ENCODE assay signal across 6 worm cellular contexts in the genomic region with DNA sequence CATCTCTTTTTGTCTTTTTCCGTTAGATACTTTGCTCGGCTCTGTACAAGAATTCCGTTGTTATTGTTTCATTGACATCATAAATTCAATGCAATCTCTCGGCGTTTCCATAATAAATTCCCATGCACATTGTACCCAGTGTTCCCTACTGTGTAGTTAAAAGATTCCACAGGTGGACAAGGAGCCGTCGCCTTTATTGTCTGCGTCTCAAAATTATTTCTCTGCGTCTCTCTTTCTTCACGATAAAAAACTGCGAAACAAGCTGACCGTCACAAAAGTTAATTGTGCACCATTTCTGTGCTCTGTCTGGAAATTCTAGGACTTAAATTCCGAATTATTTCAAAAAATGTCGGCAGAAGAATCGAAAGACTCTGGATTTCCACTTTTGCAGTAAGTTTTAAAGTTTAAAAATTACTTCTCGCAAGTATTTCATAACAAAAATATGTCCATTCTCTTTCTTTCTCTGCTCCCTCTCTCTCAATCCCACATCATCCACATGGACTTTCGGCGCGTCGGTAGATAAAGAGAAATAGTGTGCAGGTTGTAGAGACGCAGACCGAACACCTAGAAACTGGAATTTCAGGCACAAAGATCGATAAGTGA.
TF ChIP-seq lines count a peak whose summit lies in the region.

No protein-coding gene starts in this region.

TF ChIP-seq in whole organism, L1 larva, 84 proteins besides CTCF, POLR2A, EP300 and RAD21 (continues in another document):
- TF ChIP-seq ceh-63 (GFP tag; optimal IDR thresholded peaks at IDR 0.05; lab: Kevin White, UChicago) (no peak), tlp-1 (tag; optimal IDR thresholded peaks at IDR 0.05; lab: Kevin White, UChicago) (no peak), nhr-19 (GFP tag; conservative IDR thresholded peaks at IDR 0.05; lab: Robert Waterston, UW) (0 out of 2 replicates have a peak, but pooled peaks have one; percentile 12), dpl-1 (GFP tag; optimal IDR thresholded peaks at IDR 0.05; lab: Kevin White, UChicago) (peak in 1 of 3 experiments; percentile 21), mep-1 (tag; optimal IDR thresholded peaks at IDR 0.05; lab: Kevin White, UChicago) (peak; percentile 3), nhr-47 (tag; optimal IDR thresholded peaks at IDR 0.05; lab: Kevin White, UChicago) (no peak), pqm-1 (tag; optimal IDR thresholded peaks at IDR 0.05; lab: Kevin White, UChicago) (no peak), fkh-4 (tag; optimal IDR thresholded peaks at IDR 0.05; lab: Kevin White, UChicago; ENCODE audit: borderline replicate concordance) (no peak), lin-15B (tag; optimal IDR thresholded peaks at IDR 0.05; lab: Kevin White, UChicago) (no peak), ceh-88 (GFP tag; IDR thresholded peaks at IDR 0.05; lab: Robert Waterston, UW) (no peak), sox-4 (tag; optimal IDR thresholded peaks at IDR 0.05; lab: Kevin White, UChicago) (no peak), egl-13 (tag; optimal IDR thresholded peaks at IDR 0.05; lab: Kevin White, UChicago) (no peak), ceh-82 (tag; optimal IDR thresholded peaks at IDR 0.05; lab: Kevin White, UChicago) (no peak), swsn-7 (tag; optimal IDR thresholded peaks at IDR 0.05; lab: Kevin White, UChicago) (no peak)

TF ChIP-seq in whole organism, L2 larva, 48 proteins besides CTCF, POLR2A, EP300 and RAD21 (continues in another document):
- TF ChIP-seq ceh-82 (tag; optimal IDR thresholded peaks at IDR 0.05; lab: Kevin White, UChicago) (no peak), nhr-10 (tag; optimal IDR thresholded peaks at IDR 0.05; lab: Kevin White, UChicago) (no peak), sem-4 (tag; optimal IDR thresholded peaks at IDR 0.05; lab: Kevin White, UChicago) (no peak), dmd-4 (tag; optimal IDR thresholded peaks at IDR 0.05; lab: Kevin White, UChicago) (no peak), aly-2 (tag; optimal IDR thresholded peaks at IDR 0.05; lab: Kevin White, UChicago) (no peak), nhr-237 (tag; optimal IDR thresholded peaks at IDR 0.05; lab: Kevin White, UChicago) (no peak), lsy-2 (tag; optimal IDR thresholded peaks at IDR 0.05; lab: Kevin White, UChicago) (peak; percentile 21 to 39), mdl-1 (tag; optimal IDR thresholded peaks at IDR 0.05; lab: Kevin White, UChicago) (no peak), gmeb-1 (tag; optimal IDR thresholded peaks at IDR 0.05; lab: Kevin White, UChicago) (peak; percentile 26), nhr-6 (tag; optimal IDR thresholded peaks at IDR 0.05; lab: Kevin White, UChicago) (no peak), F13H6.1 (tag; optimal IDR thresholded peaks at IDR 0.05; lab: Kevin White, UChicago) (peak; percentile 59), ztf-1 (GFP tag; conservative IDR thresholded peaks at IDR 0.05; lab: Robert Waterston, UW) (no peak), unc-55 (GFP tag; optimal IDR thresholded peaks at IDR 0.05; lab: Kevin White, UChicago) (peak; percentile 23), nhr-23 (tag; optimal IDR thresholded peaks at IDR 0.05; lab: Kevin White, UChicago) (no peak), unc-39 (tag; optimal IDR thresholded peaks at IDR 0.05; lab: Kevin White, UChicago) (no peak)

TF ChIP-seq in whole organism, L3 larva, 47 proteins besides CTCF, POLR2A, EP300 and RAD21 (continues in another document):
- TF ChIP-seq pha-4 (tag; optimal IDR thresholded peaks at IDR 0.05; lab: Kevin White, UChicago) (peak; percentile 32), daf-12 (tag; optimal IDR thresholded peaks at IDR 0.05; lab: Kevin White, UChicago) (no peak), nfya-1 (tag; optimal IDR thresholded peaks at IDR 0.05; lab: Kevin White, UChicago; ENCODE audit: insufficient read depth) (peak; percentile 7), hmg-11 (tag; optimal IDR thresholded peaks at IDR 0.05; lab: Kevin White, UChicago) (peak; percentile 36), nhr-67 (tag; optimal IDR thresholded peaks at IDR 0.05; lab: Kevin White, UChicago) (no peak), egl-27 (tag; optimal IDR thresholded peaks at IDR 0.05; lab: Kevin White, UChicago) (no peak), nhr-23 (tag; optimal IDR thresholded peaks at IDR 0.05; lab: Kevin White, UChicago) (no peak), pqm-1 (tag; optimal IDR thresholded peaks at IDR 0.05; lab: Kevin White, UChicago) (peak; percentile 52), nhr-25 (tag; optimal IDR thresholded peaks at IDR 0.05; lab: Kevin White, UChicago) (peak; percentile 18), lin-15B (tag; optimal IDR thresholded peaks at IDR 0.05; lab: Kevin White, UChicago) (peak; percentile 15), elt-3 (tag; optimal IDR thresholded peaks at IDR 0.05; lab: Kevin White, UChicago) (no peak), fkh-2 (tag; optimal IDR thresholded peaks at IDR 0.05; lab: Kevin White, UChicago) (no peak), ceh-28 (tag; optimal IDR thresholded peaks at IDR 0.05; lab: Kevin White, UChicago) (peak; percentile 31), nhr-43 (tag; optimal IDR thresholded peaks at IDR 0.05; lab: Kevin White, UChicago; ENCODE audit: poor library complexity, severe bottlenecking) (peak; percentile 46), eor-1 (tag; optimal IDR thresholded peaks at IDR 0.05; lab: Kevin White, UChicago) (no peak)

TF ChIP-seq in whole organism, L4 larva, 104 proteins besides CTCF, POLR2A, EP300 and RAD21 (continues in another document):
- TF ChIP-seq dmd-8 (GFP tag; IDR thresholded peaks at IDR 0.05; lab: Robert Waterston, UW) (no peak), vab-7 (GFP tag; IDR thresholded peaks at IDR 0.05; lab: Robert Waterston, UW) (no peak), nhr-102 (tag; optimal IDR thresholded peaks at IDR 0.05; lab: Kevin White, UChicago) (peak; percentile 27), nhr-48 (tag; optimal IDR thresholded peaks at IDR 0.05; lab: Kevin White, UChicago) (peak; percentile 58), nhr-111 (GFP tag; optimal IDR thresholded peaks at IDR 0.05; lab: Kevin White, UChicago) (no peak), arid-1 (GFP tag; conservative IDR thresholded peaks at IDR 0.05; lab: Robert Waterston, UW) (no peak), skn-1 (tag; optimal IDR thresholded peaks at IDR 0.05; lab: Kevin White, UChicago) (no peak), unc-62 (GFP tag; optimal IDR thresholded peaks at IDR 0.05 in 1 of 2; lab: Kevin White, UChicago) (peak in 1 of 2 experiments; percentile 40), unc-62 (tag; optimal IDR thresholded peaks at IDR 0.05; lab: Kevin White, UChicago) (no peak), Y48G9A.11 (GFP tag; IDR thresholded peaks at IDR 0.05; lab: Robert Waterston, UW) (no peak), dpl-1 (GFP tag; optimal IDR thresholded peaks at IDR 0.05; lab: Kevin White, UChicago) (peak; percentile 14), dmd-6 (GFP tag; IDR thresholded peaks at IDR 0.05; lab: Robert Waterston, UW) (peak; percentile 58), nhr-10 (tag; optimal IDR thresholded peaks at IDR 0.05; lab: Kevin White, UChicago) (no peak), dmd-9 (GFP tag; IDR thresholded peaks at IDR 0.05; lab: Robert Waterston, UW) (no peak), ceh-32 (tag; optimal IDR thresholded peaks at IDR 0.05; lab: Kevin White, UChicago; ENCODE audit: poor library complexity) (no peak), lin-39 (tag; optimal IDR thresholded peaks at IDR 0.05; lab: Kevin White, UChicago) (no peak)

TF ChIP-seq in whole organism, mixed stage, embryonic, 35 proteins besides CTCF, POLR2A, EP300 and RAD21:
- TF ChIP-seq ceh-83 (GFP tag; optimal IDR thresholded peaks at IDR 0.05; lab: Kevin White, UChicago) (peak; percentile 54), pha-4 (tag; optimal IDR thresholded peaks at IDR 0.05; lab: Kevin White, UChicago) (no peak), nhr-237 (tag; optimal IDR thresholded peaks at IDR 0.05; lab: Kevin White, UChicago) (no peak), elt-1 (tag; optimal IDR thresholded peaks at IDR 0.05; lab: Kevin White, UChicago; ENCODE audit: borderline replicate concordance, insufficient read depth) (no peak), drap-1 (GFP tag; optimal IDR thresholded peaks at IDR 0.05; lab: Kevin White, UChicago) (no peak)

TF ChIP-seq in whole organism, young adult, 124 proteins besides CTCF, POLR2A, EP300 and RAD21:
- TF ChIP-seq bed-2 (GFP tag; IDR thresholded peaks at IDR 0.05; lab: Robert Waterston, UW) (no peak), hmg-1.2 (GFP tag; IDR thresholded peaks at IDR 0.05; lab: Robert Waterston, UW) (peak; percentile 86), nhr-27 (tag; optimal IDR thresholded peaks at IDR 0.05; lab: Kevin White, UChicago) (no peak), cebp-1 (GFP tag; IDR thresholded peaks at IDR 0.05; lab: Robert Waterston, UW) (peak; percentile 55; the same call in 1 of the 2 replicates), cebp-1 (tag; optimal IDR thresholded peaks at IDR 0.05; lab: Kevin White, UChicago) (peak; percentile 81), dpff-1 (tag; optimal IDR thresholded peaks at IDR 0.05; lab: Kevin White, UChicago) (no peak), die-1 (tag; optimal IDR thresholded peaks at IDR 0.05; lab: Kevin White, UChicago) (no peak), madf-6 (GFP tag; IDR thresholded peaks at IDR 0.05; lab: Robert Waterston, UW) (no peak), lir-1 (GFP tag; conservative IDR thresholded peaks at IDR 0.05; lab: Robert Waterston, UW) (no peak), attf-5 (GFP tag; optimal IDR thresholded peaks at IDR 0.05; lab: Kevin White, UChicago) (no peak), pbrm-1 (GFP tag; IDR thresholded peaks at IDR 0.05; lab: Robert Waterston, UW) (0 out of 2 replicates have a peak, but pooled peaks have one; percentile 35), snpc-4 (GFP tag; optimal IDR thresholded peaks at IDR 0.05; lab: Kevin White, UChicago) (no peak), snpc-4 (tag; optimal IDR thresholded peaks at IDR 0.05; lab: Kevin White, UChicago) (peak in 2 of 4 experiments; percentile 8 to 32), nhr-80 (tag; optimal IDR thresholded peaks at IDR 0.05; lab: Kevin White, UChicago) (peak; percentile 82), nfyb-1 (GFP tag; IDR thresholded peaks at IDR 0.05; lab: Robert Waterston, UW) (no peak)
